Worm (Caenorhabditis elegans): Measurements from ENCODE around the gene srx-68.

Gene srx-68

ce11 chrV:3931326-3931725, 18.8 kb downstream of the srx-68 start, which contains the start of gene srx-63:
Gene srx-63 (plus strand): TSS chrV:3931626.
- no peak for TF ChIP-seq nfya-1 (tag; optimal IDR thresholded peaks at IDR 0.05)
- no peak for TF ChIP-seq ceh-34 (tag; optimal IDR thresholded peaks at IDR 0.05)
- no peak for TF ChIP-seq Y22D7AL.16 (tag; optimal IDR thresholded peaks at IDR 0.05)
- no peak for TF ChIP-seq gmeb-2 (tag; optimal IDR thresholded peaks at IDR 0.05)
- TF ChIP-seq eyg-1 (tag; optimal IDR thresholded peaks at IDR 0.05): no peak

- TF ChIP-seq syd-9 (tag; optimal IDR thresholded peaks at IDR 0.05) (no peak), elt-2 (tag; optimal IDR thresholded peaks at IDR 0.05) (peak; percentile 79), sox-4 (tag; optimal IDR thresholded peaks at IDR 0.05) (no peak)
Observed at ce11 chrV:3935892-3936478, 23.4 kb downstream of the srx-68 start, which contains the start of gene cyp-35A5. Gene cyp-35A5 (plus strand): TSS chrV:3936326.

ce11 chrV:3938789-3939188, 26.2 kb downstream of the srx-68 start, which contains the start of gene cyp-35B1:
Gene cyp-35B1 (plus strand): TSS chrV:3939032.
- TF ChIP-seq elt-2 (tag; optimal IDR thresholded peaks at IDR 0.05): no peak
- no peak for TF ChIP-seq Y22D7AL.16 (tag; optimal IDR thresholded peaks at IDR 0.05)
- no peak for TF ChIP-seq npax-4 (tag; optimal IDR thresholded peaks at IDR 0.05)
- TF ChIP-seq hlh-15 (tag; optimal IDR thresholded peaks at IDR 0.05): no peak
- no peak for TF ChIP-seq rnt-1 (tag; optimal IDR thresholded peaks at IDR 0.05)
- TF ChIP-seq nhr-11 (tag; optimal IDR thresholded peaks at IDR 0.05): no peak
- no peak for TF ChIP-seq sox-2 (GFP tag; IDR thresholded peaks at IDR 0.05)
- no peak for TF ChIP-seq ceh-22 (tag; optimal IDR thresholded peaks at IDR 0.05)
- no peak for TF ChIP-seq hlh-6 (tag; optimal IDR thresholded peaks at IDR 0.05)
- no peak for TF ChIP-seq C08G9.2 (tag; optimal IDR thresholded peaks at IDR 0.05)
- TF ChIP-seq fkh-6 (tag; optimal IDR thresholded peaks at IDR 0.05): no peak
- no peak for TF ChIP-seq C38D4.7 (GFP tag; optimal IDR thresholded peaks at IDR 0.05)
- TF ChIP-seq elt-4 (tag; optimal IDR thresholded peaks at IDR 0.05): no peak
- TF ChIP-seq unc-42 (tag; optimal IDR thresholded peaks at IDR 0.05): no peak
- TF ChIP-seq ceh-6 (GFP tag; optimal IDR thresholded peaks at IDR 0.05): no peak
- no peak for TF ChIP-seq ceh-9 (tag; optimal IDR thresholded peaks at IDR 0.05)
- no peak for TF ChIP-seq dve-1 (tag; optimal IDR thresholded peaks at IDR 0.05)
- no peak for TF ChIP-seq ttx-3 (tag; optimal IDR thresholded peaks at IDR 0.05)
- TF ChIP-seq nhr-232 (tag; optimal IDR thresholded peaks at IDR 0.05): no peak

- TF ChIP-seq hlh-6 (tag; optimal IDR thresholded peaks at IDR 0.05) (no peak), pros-1 (tag; optimal IDR thresholded peaks at IDR 0.05) (no peak), unc-3 (GFP tag; conservative IDR thresholded peaks at IDR 0.05) (no peak), unc-3 (tag; optimal IDR thresholded peaks at IDR 0.05) (no peak), pat-9 (tag; optimal IDR thresholded peaks at IDR 0.05) (no peak), ztf-16 (tag; optimal IDR thresholded peaks at IDR 0.05) (no peak), ceh-31 (tag; optimal IDR thresholded peaks at IDR 0.05) (no peak), zip-5 (tag; optimal IDR thresholded peaks at IDR 0.05) (no peak), sox-4 (tag; optimal IDR thresholded peaks at IDR 0.05) (no peak), ama-1 (optimal IDR thresholded peaks at IDR 0.05) (no peak), ceh-9 (tag; optimal IDR thresholded peaks at IDR 0.05) (no peak), elt-4 (tag; optimal IDR thresholded peaks at IDR 0.05) (no peak), pha-4 (tag; optimal IDR thresholded peaks at IDR 0.05) (no peak), sdc-2 (tag; optimal IDR thresholded peaks at IDR 0.05) (no peak), sox-2 (GFP tag; IDR thresholded peaks at IDR 0.05) (no peak), ceh-14 (tag; optimal IDR thresholded peaks at IDR 0.05) (no peak)
Observed at ce11 chrV:3941860-3942259, 29.3 kb downstream of the srx-68 start, which contains the start of gene cyp-35B2. Gene cyp-35B2 (plus strand): TSS chrV:3942160.

- TF ChIP-seq pat-9 (tag; optimal IDR thresholded peaks at IDR 0.05) (no peak), pha-4 (tag; optimal IDR thresholded peaks at IDR 0.05) (no peak), ceh-2 (tag; optimal IDR thresholded peaks at IDR 0.05) (no peak), ets-4 (tag; optimal IDR thresholded peaks at IDR 0.05) (no peak), ceh-18 (tag; optimal IDR thresholded peaks at IDR 0.05) (no peak)
Observed at ce11 chrV:3943364-3943763, 30.8 kb downstream of the srx-68 start.

Data from whole organism, late embryonic.